Worm (Caenorhabditis elegans) whole organism, late embryonic: Measurements from ENCODE around the gene cdc-73.

Experiments used
- C08G9.2 ChIP-seq: sonication (generic microtip); optimal IDR thresholded peaks from 2 replicates; lab custom pipeline; 2016; ENCODE audit warnings: mild to moderate bottlenecking, missing genetic modification characterization, moderate library complexity, missing compliant biosample characterization
- K02D7.2 ChIP-seq: sonication (generic microtip); optimal IDR thresholded peaks from 2 replicates; lab custom pipeline; 2017; ENCODE audit warnings: mild to moderate bottlenecking, missing genetic modification characterization, missing compliant biosample characterization
- T23F11.4 ChIP-seq: fragments of 200-800 bp; sonication (Bioruptor generic); optimal IDR thresholded peaks from 2 replicates; lab custom pipeline; 2018; ENCODE audit warnings: mild to moderate bottlenecking, missing genetic modification characterization, missing compliant biosample characterization
- ahr-1 ChIP-seq: sonication (generic microtip); optimal IDR thresholded peaks from 2 replicates; lab custom pipeline; 2016; ENCODE audit warnings: missing genetic modification characterization, missing compliant biosample characterization
- ama-1 ChIP-seq: fragments of 150-350 bp; optimal IDR thresholded peaks from 2 replicates; lab custom pipeline; 2014
- ceh-14 ChIP-seq: sonication (generic microtip); optimal IDR thresholded peaks from 2 replicates; lab custom pipeline; 2016; ENCODE audit warnings: missing genotype, missing genetic modification characterization, missing compliant biosample characterization
- ceh-18 ChIP-seq: sonication (generic microtip); optimal IDR thresholded peaks from 2 replicates; lab custom pipeline; 2016; ENCODE audit warnings: missing genetic modification characterization, missing compliant biosample characterization
- ceh-2 ChIP-seq: sonication (generic microtip); optimal IDR thresholded peaks from 2 replicates; lab custom pipeline; 2016; ENCODE audit warnings: missing genotype, missing genetic modification characterization, missing compliant biosample characterization
- ceh-22 ChIP-seq: sonication (generic microtip); optimal IDR thresholded peaks from 2 replicates; lab custom pipeline; 2017; ENCODE audit warnings: missing biosample characterization, missing genetic modification characterization
- ceh-31 ChIP-seq: sonication (generic microtip); optimal IDR thresholded peaks from 2 replicates; lab custom pipeline; 2016; ENCODE audit warnings: missing genetic modification characterization, missing compliant biosample characterization
- ceh-34 ChIP-seq: sonication (generic microtip); optimal IDR thresholded peaks from 2 replicates; lab custom pipeline; 2016; ENCODE audit warnings: mild to moderate bottlenecking, missing genetic modification characterization, missing compliant biosample characterization
- ceh-45 ChIP-seq: fragments of 200-800 bp; sonication (Bioruptor generic); IDR thresholded peaks from 2 replicates; pipeline ENCODE4 v1.3.6; 2022; ENCODE audit warnings: missing genetic modification reagents, missing genetic modification characterization, missing compliant biosample characterization
- che-1 ChIP-seq: sonication (generic microtip); optimal IDR thresholded peaks from 2 replicates; lab custom pipeline; 2016; ENCODE audit warnings: mild to moderate bottlenecking, missing genetic modification characterization, missing compliant biosample characterization
- dmd-4 ChIP-seq: sonication (generic microtip); optimal IDR thresholded peaks from 2 replicates; lab custom pipeline; 2016; ENCODE audit warnings: borderline replicate concordance, missing genetic modification characterization, missing compliant biosample characterization
- elt-2 ChIP-seq: sonication (generic microtip); optimal IDR thresholded peaks from 2 replicates; lab custom pipeline; 2016; ENCODE audit warnings: missing genetic modification reagents, missing genetic modification characterization, missing compliant biosample characterization
- ets-4 ChIP-seq: sonication (generic microtip); optimal IDR thresholded peaks from 2 replicates; lab custom pipeline; 2016; ENCODE audit warnings: missing genetic modification characterization, missing compliant biosample characterization
- fax-1 ChIP-seq: sonication (generic microtip); optimal IDR thresholded peaks from 2 replicates; lab custom pipeline; 2016; ENCODE audit warnings: missing genotype, missing genetic modification characterization, missing compliant biosample characterization
- fkh-6 ChIP-seq: sonication (generic microtip); optimal IDR thresholded peaks from 2 replicates; lab custom pipeline; 2016; ENCODE audit warnings: missing genetic modification characterization, missing compliant biosample characterization
- hlh-30 ChIP-seq: sonication (generic microtip); optimal IDR thresholded peaks from 2 replicates; lab custom pipeline; 2017; ENCODE audit warnings: antibody characterized with exemption, missing genetic modification characterization, missing compliant biosample characterization; ENCODE audit not compliant: insufficient read depth
- hlh-6 ChIP-seq: sonication (generic microtip); optimal IDR thresholded peaks from 2 replicates; lab custom pipeline; 2016; ENCODE audit warnings: missing genotype, missing genetic modification characterization, missing compliant biosample characterization
- hlh-8 ChIP-seq: sonication (generic microtip); optimal IDR thresholded peaks from 2 replicates; lab custom pipeline; 2016; ENCODE audit warnings: missing genotype, missing genetic modification characterization, missing compliant biosample characterization
- lim-6 ChIP-seq: sonication (generic microtip); optimal IDR thresholded peaks from 2 replicates; lab custom pipeline; 2016; ENCODE audit warnings: missing genetic modification characterization, missing compliant biosample characterization
- lin-11 ChIP-seq: fragments of 200-800 bp; sonication (Bioruptor generic); optimal IDR thresholded peaks from 2 replicates; lab custom pipeline; 2018; ENCODE audit warnings: mild to moderate bottlenecking, missing genetic modification characterization, missing compliant biosample characterization
- mec-3 ChIP-seq: sonication (generic microtip); optimal IDR thresholded peaks from 2 replicates; lab custom pipeline; 2016; ENCODE audit warnings: borderline replicate concordance, missing genetic modification characterization, missing compliant biosample characterization
- nfya-1 ChIP-seq: sonication (generic microtip); optimal IDR thresholded peaks from 2 replicates; lab custom pipeline; 2017; ENCODE audit warnings: missing genetic modification characterization, mild to moderate bottlenecking, missing compliant biosample characterization, antibody characterized with exemption, moderate library complexity
- nhr-232 ChIP-seq: sonication (generic microtip); optimal IDR thresholded peaks from 2 replicates; lab custom pipeline; 2016; ENCODE audit warnings: missing genetic modification characterization, missing compliant biosample characterization
- odd-2 ChIP-seq: sonication (generic microtip); optimal IDR thresholded peaks from 2 replicates; lab custom pipeline; 2017; ENCODE audit warnings: antibody characterized with exemption, mild to moderate bottlenecking, missing genetic modification characterization, missing compliant biosample characterization
- pag-3 ChIP-seq: sonication (generic microtip); optimal IDR thresholded peaks from 2 replicates; lab custom pipeline; 2016; ENCODE audit warnings: missing compliant biosample characterization, missing genetic modification characterization, borderline replicate concordance
- pat-9 ChIP-seq: fragments of 200-800 bp; sonication (Bioruptor generic); optimal IDR thresholded peaks from 2 replicates; lab custom pipeline; 2018; ENCODE audit warnings: mild to moderate bottlenecking, missing genetic modification characterization, moderate library complexity, missing compliant biosample characterization
- pha-2 ChIP-seq: sonication (generic microtip); optimal IDR thresholded peaks from 2 replicates; lab custom pipeline; 2017; ENCODE audit warnings: mild to moderate bottlenecking, missing genetic modification characterization, missing compliant biosample characterization
- pha-4 ChIP-seq: fragments of 150-350 bp; optimal IDR thresholded peaks from 2 replicates; lab custom pipeline; 2018; ENCODE audit warnings: missing biosample characterization, missing genetic modification reagents, missing genetic modification characterization
- pqm-1 ChIP-seq: sonication (generic microtip); optimal IDR thresholded peaks from 2 replicates; lab custom pipeline; 2016; ENCODE audit warnings: missing genetic modification characterization, missing compliant biosample characterization
- pros-1 ChIP-seq: fragments of 150-350 bp; optimal IDR thresholded peaks from 2 replicates; lab custom pipeline; 2014; ENCODE audit warnings: missing biosample characterization, missing genetic modification reagents, missing genetic modification characterization
- ref-2 ChIP-seq: sonication (generic microtip); optimal IDR thresholded peaks from 2 replicates; lab custom pipeline; 2016; ENCODE audit warnings: missing genetic modification characterization, missing compliant biosample characterization
- rnt-1 ChIP-seq: sonication (generic microtip); optimal IDR thresholded peaks from 2 replicates; lab custom pipeline; 2016; ENCODE audit warnings: missing genetic modification characterization, missing compliant biosample characterization
- sox-2 ChIP-seq: fragments of 200-800 bp; sonication (Bioruptor generic); IDR thresholded peaks from 2 replicates; pipeline ENCODE4 v1.3.6; 2022; ENCODE audit warnings: missing genetic modification reagents, missing genetic modification characterization, missing compliant biosample characterization
- sox-4 ChIP-seq: sonication (generic microtip); optimal IDR thresholded peaks from 2 replicates; lab custom pipeline; 2017; ENCODE audit warnings: mild to moderate bottlenecking, missing genetic modification characterization, inconsistent platforms, missing compliant biosample characterization
- tbx-2 ChIP-seq: sonication (generic microtip); optimal IDR thresholded peaks from 2 replicates; lab custom pipeline; 2016; ENCODE audit warnings: missing genetic modification characterization, missing compliant biosample characterization
- tbx-7 ChIP-seq: sonication (generic microtip); optimal IDR thresholded peaks from 2 replicates; lab custom pipeline; 2016; ENCODE audit warnings: missing genotype, missing genetic modification characterization, missing compliant biosample characterization
- unc-42 ChIP-seq: sonication (generic microtip); optimal IDR thresholded peaks from 2 replicates; lab custom pipeline; 2016; ENCODE audit warnings: missing genotype, missing genetic modification characterization, missing compliant biosample characterization
- zip-5 ChIP-seq: sonication (generic microtip); optimal IDR thresholded peaks from 2 replicates; lab custom pipeline; 2016; ENCODE audit warnings: missing genetic modification characterization, missing compliant biosample characterization

Gene cdc-73

DNA sequence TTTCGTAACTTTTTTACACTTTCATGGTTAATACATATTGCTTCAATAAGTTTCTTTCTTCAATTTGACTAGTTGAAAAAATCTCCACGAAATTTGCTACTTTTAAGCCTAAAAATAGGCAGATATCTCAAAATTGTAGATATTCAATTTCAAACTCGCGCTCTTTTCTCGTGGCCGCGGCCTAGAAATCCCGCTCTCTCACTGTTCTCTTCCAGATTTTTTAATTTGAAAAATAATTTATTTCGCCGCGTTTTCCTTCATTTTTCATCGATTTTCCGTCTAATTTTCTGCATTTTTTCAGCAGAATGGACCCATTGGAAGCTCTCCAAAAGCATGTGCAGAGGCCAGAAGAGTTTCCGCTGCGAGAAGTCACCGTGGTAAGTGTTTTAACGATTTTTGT lies at the start of gene cdc-73:
Gene cdc-73, plus strand, starts transcription at position 302 of the 400 bp plus-strand sequence.
- TF ChIP-seq tbx-7 (peak; percentile 72), ceh-18 (tag; lab: Kevin White, UChicago) (no peak), pha-2 (no peak), sox-4 (tag; lab: Kevin White, UChicago) (no peak), ceh-31 (tag; lab: Kevin White, UChicago) (peak; percentile 87), pha-4 (tag; lab: Kevin White, UChicago) (no peak), lim-6 (peak; percentile 2), sox-2 (GFP tag; lab: Robert Waterston, UW) (no peak), elt-2 (tag; lab: Kevin White, UChicago) (peak; percentile 36), ahr-1 (peak; percentile 50), zip-5 (tag; lab: Kevin White, UChicago) (peak; percentile 46), hlh-30 (no peak), nfya-1 (tag; lab: Kevin White, UChicago) (no peak), ceh-34 (tag; lab: Kevin White, UChicago) (peak; percentile 5), fax-1 (tag; lab: Kevin White, UChicago) (peak; percentile 25), rnt-1 (tag; lab: Kevin White, UChicago) (peak; percentile 43), C08G9.2 (tag; lab: Kevin White, UChicago) (peak; percentile 86), ceh-2 (tag; lab: Kevin White, UChicago) (peak; percentile 74), pag-3 (tag; lab: Kevin White, UChicago) (peak; percentile 9), ceh-14 (tag; lab: Kevin White, UChicago) (peak; percentile 55), ama-1 (lab: Kevin White, UChicago) (no peak), mec-3 (tag; lab: Kevin White, UChicago) (no peak), hlh-8 (tag; lab: Kevin White, UChicago) (peak; percentile 66), pat-9 (no peak), nhr-232 (tag; lab: Kevin White, UChicago) (no peak), ceh-22 (no peak), fkh-6 (tag; lab: Kevin White, UChicago) (peak; percentile 8), ref-2 (tag; lab: Kevin White, UChicago) (peak; percentile 33), lin-11 (tag; lab: Kevin White, UChicago) (no peak), ets-4 (tag; lab: Kevin White, UChicago) (peak; percentile 80), K02D7.2 (no peak), tbx-2 (tag; lab: Kevin White, UChicago) (peak; percentile 72), unc-42 (peak; percentile 3)
- TF ChIP-seq, all 69 proteins: peak for 19

DNA sequence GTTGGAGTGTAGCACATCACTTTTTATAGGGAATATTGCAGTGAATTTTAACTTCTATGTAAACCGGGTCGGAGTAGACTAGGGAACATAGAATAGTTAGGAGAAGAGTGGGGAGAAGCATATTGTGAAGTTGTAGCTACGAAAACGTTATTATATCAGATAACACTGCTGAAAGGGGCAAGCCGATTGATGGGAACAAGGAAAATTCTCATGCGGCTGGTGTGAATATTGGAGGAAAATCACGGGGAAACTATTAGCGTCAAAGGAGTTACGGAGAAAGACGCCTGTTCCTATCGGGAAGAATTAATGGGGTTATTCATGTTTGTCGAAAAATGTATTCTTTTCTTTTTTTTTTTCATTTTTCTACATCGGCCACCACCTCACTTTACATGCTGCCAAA lies 49.1 kb upstream of the cdc-73 start, which contains the start of gene F47C12.6:
Gene F47C12.6, minus strand, starts transcription at position 101 of the 400 bp plus-strand sequence.
- TF ChIP-seq ceh-2 (tag; lab: Kevin White, UChicago) (no peak), ahr-1 (no peak), pag-3 (tag; lab: Kevin White, UChicago) (no peak), lim-6 (no peak), rnt-1 (tag; lab: Kevin White, UChicago) (no peak), ceh-45 (GFP tag; lab: Robert Waterston, UW) (no peak), hlh-6 (tag; lab: Kevin White, UChicago) (no peak)

DNA sequence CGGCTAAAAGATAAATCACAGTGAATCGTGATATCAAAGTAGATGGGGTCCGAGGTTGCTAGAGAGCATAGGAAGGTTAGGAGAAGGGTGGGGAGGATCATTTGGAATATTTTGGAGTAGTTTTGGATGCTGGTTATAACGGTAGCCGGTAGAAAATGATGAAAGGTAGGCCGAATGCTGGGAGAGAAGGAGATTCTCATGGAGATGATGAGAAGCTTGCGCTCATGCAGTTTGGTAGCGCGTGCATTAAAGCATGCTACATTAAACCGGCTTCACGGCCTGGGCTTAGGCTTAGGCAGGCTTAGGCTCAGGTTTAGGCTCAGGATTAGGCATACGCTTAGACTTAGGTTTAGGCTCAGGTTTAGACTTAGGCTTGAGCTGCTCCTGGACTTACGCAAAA lies 48.1 kb upstream of the cdc-73 start, which contains the start of gene F47C12.13:
Gene F47C12.13, minus strand, starts transcription at position 101 of the 400 bp plus-strand sequence.
- TF ChIP-seq zip-5 (tag; lab: Kevin White, UChicago) (no peak), pqm-1 (tag; lab: Kevin White, UChicago) (no peak), pros-1 (no peak), T23F11.4 (no peak), ceh-14 (tag; lab: Kevin White, UChicago) (no peak), che-1 (tag; lab: Kevin White, UChicago) (no peak), dmd-4 (tag; lab: Kevin White, UChicago) (no peak), odd-2 (no peak), ets-4 (tag; lab: Kevin White, UChicago) (no peak), pha-4 (tag; lab: Kevin White, UChicago) (no peak)
